Worm (Caenorhabditis elegans) whole organism, midembryonic: ENCODE measurements around the gene ubxn-4.

Source experiments
- cog-1 ChIP-seq: sonication (generic microtip); optimal IDR thresholded peaks from 2 replicates; lab custom pipeline; 2016; ENCODE audit warnings: missing genetic modification characterization, missing compliant biosample characterization
- med-1 ChIP-seq: sonication (generic microtip); optimal IDR thresholded peaks from 2 replicates; lab custom pipeline; 2017; ENCODE audit warnings: missing genetic modification characterization, mild to moderate bottlenecking, missing compliant biosample characterization, antibody characterized with exemption, missing genetic modification reagents; ENCODE audit not compliant: insufficient read depth
- ztf-23 ChIP-seq: fragments of 200-800 bp; sonication (Bioruptor generic); IDR thresholded peaks from 2 replicates; pipeline ENCODE4 v1.3.6; 2022; ENCODE audit warnings: missing genetic modification reagents, missing genetic modification characterization, missing compliant biosample characterization

- TF ChIP-seq cog-1 (no peak), ztf-23 (GFP tag; lab: Robert Waterston, UW) (no peak), med-1 (GFP tag; lab: Kevin White, UChicago) (no peak)
These were observed 20.9 kb upstream of the ubxn-4 start, which contains the start of gene cec-1 for ce11 chrIII:8426271-8426670.
